Fruit fly (Drosophila melanogaster) whole organism, adult: Measurements from ENCODE around the gene CG5004.

Experiments used
- CG11617 ChIP-seq: fragments of 200-800 bp; sonication (Bioruptor generic); optimal IDR thresholded peaks from 2 replicates; lab custom pipeline; 2017; ENCODE audit warnings: mild to moderate bottlenecking, missing biosample characterization, missing genetic modification reagents, missing genetic modification characterization
- CG12768 ChIP-seq: fragments of 200-800 bp; sonication (Bioruptor generic); optimal IDR thresholded peaks from 2 replicates; lab custom pipeline; 2017; ENCODE audit warnings: missing biosample characterization, missing genetic modification characterization, mild to moderate bottlenecking, moderate library complexity, missing genetic modification reagents
- CG14711 ChIP-seq: fragments of 200-800 bp; sonication (Bioruptor generic); optimal IDR thresholded peaks from 2 replicates; lab custom pipeline; 2018; ENCODE audit warnings: missing biosample characterization, mild to moderate bottlenecking, missing genetic modification characterization, moderate library complexity
- CG1620 ChIP-seq: fragments of 200-800 bp; sonication (Bioruptor generic); optimal IDR thresholded peaks from 2 replicates; lab custom pipeline; 2016; ENCODE audit warnings: missing biosample characterization, missing genetic modification characterization
- CG33017 ChIP-seq: fragments of 200-800 bp; sonication (Bioruptor generic); optimal IDR thresholded peaks from 2 replicates; lab custom pipeline; 2018; ENCODE audit warnings: missing biosample characterization, mild to moderate bottlenecking, missing genetic modification characterization, moderate library complexity
- CG5204 ChIP-seq: fragments of 200-800 bp; sonication (Bioruptor generic); optimal IDR thresholded peaks from 2 replicates; lab custom pipeline; 2016; ENCODE audit warnings: missing biosample characterization, missing genetic modification characterization
- CG7045 ChIP-seq: fragments of 200-800 bp; sonication (Bioruptor generic); optimal IDR thresholded peaks from 2 replicates; lab custom pipeline; 2017; ENCODE audit warnings: missing biosample characterization, mild to moderate bottlenecking, missing genetic modification characterization
- CG7101 ChIP-seq: fragments of 200-800 bp; sonication (Bioruptor generic); optimal IDR thresholded peaks from 2 replicates; lab custom pipeline; 2018; ENCODE audit warnings: missing biosample characterization, mild to moderate bottlenecking, missing genetic modification characterization, moderate library complexity
- Clk ChIP-seq: fragments of 200-800 bp; sonication (Bioruptor generic); optimal IDR thresholded peaks from 2 replicates; lab custom pipeline; 2017; ENCODE audit warnings: missing biosample characterization, missing genetic modification characterization
- Crg-1 ChIP-seq: fragments of 200-800 bp; sonication (Bioruptor generic); optimal IDR thresholded peaks from 2 replicates; lab custom pipeline; 2016; ENCODE audit warnings: missing biosample characterization, missing genetic modification characterization
- Hr96 ChIP-seq: fragments of 200-800 bp; sonication (Bioruptor generic); optimal IDR thresholded peaks from 2 replicates; lab custom pipeline; 2016; ENCODE audit warnings: missing biosample characterization, missing genetic modification characterization
- Mnt ChIP-seq: fragments of 200-800 bp; sonication (Bioruptor generic); optimal IDR thresholded peaks from 2 replicates; lab custom pipeline; 2016; ENCODE audit warnings: missing biosample characterization, mild to moderate bottlenecking, missing genetic modification characterization
- bab1 ChIP-seq: fragments of 200-800 bp; sonication (Bioruptor generic); optimal IDR thresholded peaks from 3 replicates; lab custom pipeline; 2019; ENCODE audit warnings: missing biosample characterization, mild to moderate bottlenecking, missing genetic modification characterization, moderate library complexity
- cic ChIP-seq: fragments of 200-800 bp; sonication (Bioruptor generic); optimal IDR thresholded peaks from 2 replicates; lab custom pipeline; 2017; ENCODE audit warnings: missing biosample characterization, mild to moderate bottlenecking, missing genetic modification characterization, moderate library complexity
- cnc ChIP-seq, 2 experiments: fragments of >200 bp; optimal IDR thresholded peaks; 2 replicates each; lab custom pipeline; 2017
- kay ChIP-seq: fragments of 200-800 bp; sonication (Bioruptor generic); peaks from one replicate; lab custom pipeline; 2016; ENCODE audit warnings: missing biosample characterization, missing genetic modification characterization, borderline replicate concordance
- ovo ChIP-seq: fragments of 200-800 bp; sonication (Bioruptor generic); optimal IDR thresholded peaks from 2 replicates; lab custom pipeline; 2016; ENCODE audit warnings: missing biosample characterization, missing genetic modification characterization
- pad ChIP-seq: fragments of 200-800 bp; sonication (Bioruptor generic); optimal IDR thresholded peaks from 3 replicates; lab custom pipeline; 2017; ENCODE audit warnings: missing biosample characterization, missing genetic modification characterization, mild to moderate bottlenecking, moderate library complexity, missing genetic modification reagents
- tj ChIP-seq: fragments of 200-800 bp; sonication (Bioruptor generic); optimal IDR thresholded peaks from 3 replicates; lab custom pipeline; 2017; ENCODE audit warnings: missing biosample characterization, mild to moderate bottlenecking, missing genetic modification characterization, moderate library complexity
- toe ChIP-seq: fragments of 200-800 bp; sonication (Bioruptor generic); optimal IDR thresholded peaks from 2 replicates; lab custom pipeline; 2016; ENCODE audit warnings: missing biosample characterization, missing genetic modification characterization

Gene CG5004

DNA sequence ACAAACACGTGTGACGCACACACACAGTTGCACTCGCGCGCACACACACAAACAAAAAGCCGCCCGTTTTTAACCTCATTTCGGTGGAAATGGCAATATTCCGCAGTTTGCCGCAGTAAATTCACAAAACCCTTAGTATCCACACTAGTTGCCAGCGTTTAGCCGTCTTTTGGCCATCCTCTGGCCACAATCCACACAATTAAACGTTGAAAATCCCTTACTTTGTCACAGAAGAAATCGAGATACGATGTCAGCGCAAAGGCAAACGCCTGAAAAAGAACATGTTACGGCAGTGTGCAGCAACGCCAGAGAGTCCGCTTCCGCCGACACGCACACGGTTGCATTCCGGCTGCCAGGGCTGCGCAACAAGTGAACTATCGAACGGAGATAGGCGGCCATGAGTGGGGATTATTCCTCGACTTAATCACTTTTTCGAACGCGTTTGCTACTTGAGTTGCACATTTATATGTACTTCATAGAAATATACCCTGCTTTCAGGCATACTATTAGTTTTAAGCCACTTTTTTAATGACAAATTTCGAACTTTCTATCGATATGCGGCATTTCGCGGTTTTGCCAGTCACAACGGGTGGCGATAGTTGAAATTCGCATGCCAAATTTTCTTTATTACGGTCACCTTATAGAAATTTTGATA is 40.7 kb downstream of the CG5004 start, which contains the start of gene RpS5a:
RpS5a (minus strand) TSS at position 282 of the 655 bp plus-strand sequence.
- no peak for TF ChIP-seq kay (GFP tag; lab: Kevin White, UChicago)
- TF ChIP-seq cnc (optimal IDR thresholded peaks at IDR 0.05; lab: Kevin White, UChicago): no peak
- TF ChIP-seq CG5204 (GFP tag; lab: Kevin White, UChicago): peak; percentile 73
- peak; percentile 6 for TF ChIP-seq CG33017 (tag; lab: Kevin White, UChicago)
- peak; percentile 86 for TF ChIP-seq pad
- peak; percentile 96 for TF ChIP-seq Crg-1 (GFP tag; lab: Kevin White, UChicago)
- TF ChIP-seq CG7101 (tag; lab: Kevin White, UChicago): peak; percentile 85
- TF ChIP-seq cic (GFP tag; lab: Kevin White, UChicago): no peak
- TF ChIP-seq CG12768 (GFP tag; lab: Kevin White, UChicago): peak; percentile 79
- peak; percentile 74 for TF ChIP-seq CG7045
- TF ChIP-seq CG1620 (GFP tag; lab: Kevin White, UChicago): peak; percentile 97
- peak; percentile 58 for TF ChIP-seq CG14711 (tag; lab: Kevin White, UChicago)
- peak; percentile 58 for TF ChIP-seq Clk (GFP tag; lab: Kevin White, UChicago)
- TF ChIP-seq ovo: peak; percentile 95
- TF ChIP-seq Hr96 (GFP tag; lab: Kevin White, UChicago): peak; percentile 95
- peak; percentile 77 for TF ChIP-seq toe
- peak; percentile 86 for TF ChIP-seq bab1 (GFP tag; lab: Kevin White, UChicago)
- peak; percentile 82 for TF ChIP-seq tj (GFP tag; lab: Kevin White, UChicago)
- TF ChIP-seq CG11617 (GFP tag; lab: Kevin White, UChicago): peak; percentile 93
- peak; percentile 99 for TF ChIP-seq Mnt (GFP tag; lab: Kevin White, UChicago)

DNA sequence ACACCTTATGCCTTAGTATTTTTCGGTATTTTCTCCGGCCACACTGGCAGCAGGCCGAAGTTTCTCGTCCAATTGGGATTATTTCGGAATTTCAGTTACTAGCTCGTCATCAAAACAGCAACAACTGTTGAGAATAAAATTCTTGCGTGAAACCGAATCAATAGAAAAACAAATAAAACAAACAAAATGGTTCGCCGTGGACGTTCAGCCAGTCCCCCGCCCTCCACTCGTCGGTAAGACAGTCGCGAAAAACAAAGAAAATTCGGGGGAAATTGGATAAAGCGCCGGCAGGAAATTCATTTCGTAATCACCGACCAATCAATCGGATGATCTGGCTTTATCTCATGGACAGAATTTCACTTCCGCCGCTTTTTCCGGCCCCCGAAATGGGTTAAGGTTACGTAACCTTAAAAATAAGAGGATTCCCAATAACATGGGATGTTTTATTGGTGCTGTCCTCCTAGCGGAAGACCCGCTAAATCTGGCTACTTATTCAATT is 41.6 kb downstream of the CG5004 start, which contains the start of gene Chchd2:
Chchd2 (plus strand) TSS at position 51 of the 499 bp plus-strand sequence.
- TF ChIP-seq cnc (optimal IDR thresholded peaks at IDR 0.05; lab: Kevin White, UChicago) (no peak), pad (no peak), cic (GFP tag; lab: Kevin White, UChicago) (peak; percentile 19), CG5204 (GFP tag; lab: Kevin White, UChicago) (no peak), CG1620 (GFP tag; lab: Kevin White, UChicago) (peak; percentile 33), Mnt (GFP tag; lab: Kevin White, UChicago) (peak; percentile 56), CG14711 (tag; lab: Kevin White, UChicago) (no peak), ovo (no peak), CG7045 (no peak), CG33017 (tag; lab: Kevin White, UChicago) (no peak), CG7101 (tag; lab: Kevin White, UChicago) (no peak), CG11617 (GFP tag; lab: Kevin White, UChicago) (peak; percentile 25), CG12768 (GFP tag; lab: Kevin White, UChicago) (no peak), tj (GFP tag; lab: Kevin White, UChicago) (peak; percentile 42), Hr96 (GFP tag; lab: Kevin White, UChicago) (peak; percentile 44), kay (GFP tag; lab: Kevin White, UChicago) (peak; percentile 19), bab1 (GFP tag; lab: Kevin White, UChicago) (peak; percentile 86), Clk (GFP tag; lab: Kevin White, UChicago) (no peak), Crg-1 (GFP tag; lab: Kevin White, UChicago) (peak; percentile 22)

DNA sequence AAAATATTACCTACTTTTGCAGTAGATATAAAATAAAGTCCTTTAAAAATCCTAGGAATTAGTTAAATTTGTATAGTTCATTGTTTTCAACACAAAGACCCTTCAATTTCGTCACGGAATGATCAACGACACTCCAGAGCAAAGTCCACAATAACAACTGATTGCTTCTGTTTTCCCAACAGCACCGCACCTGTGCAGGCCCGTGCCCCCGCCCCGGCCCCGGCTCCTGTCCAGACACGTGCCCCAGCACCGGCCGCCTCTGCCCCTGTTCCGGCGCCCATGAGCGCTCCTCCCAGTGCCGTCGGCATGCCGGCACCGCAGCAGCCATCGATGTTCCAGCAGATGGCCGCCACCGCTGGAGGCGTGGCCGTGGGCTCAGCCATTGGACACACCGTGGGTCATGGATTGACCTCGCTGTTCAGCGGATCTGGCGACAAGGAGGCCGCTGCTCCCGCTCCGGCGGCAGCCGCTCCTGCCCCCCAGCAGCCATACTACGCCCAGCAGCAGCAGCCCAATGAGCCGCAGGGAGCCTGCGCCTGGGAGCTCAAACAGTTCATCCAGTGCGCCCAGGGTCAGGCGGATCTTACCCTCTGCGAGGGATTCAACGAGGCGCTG is 42.4 kb downstream of the CG5004 start:
- TF ChIP-seq Clk (GFP tag; lab: Kevin White, UChicago) (no peak), CG12768 (GFP tag; lab: Kevin White, UChicago) (peak; percentile 54)

DNA sequence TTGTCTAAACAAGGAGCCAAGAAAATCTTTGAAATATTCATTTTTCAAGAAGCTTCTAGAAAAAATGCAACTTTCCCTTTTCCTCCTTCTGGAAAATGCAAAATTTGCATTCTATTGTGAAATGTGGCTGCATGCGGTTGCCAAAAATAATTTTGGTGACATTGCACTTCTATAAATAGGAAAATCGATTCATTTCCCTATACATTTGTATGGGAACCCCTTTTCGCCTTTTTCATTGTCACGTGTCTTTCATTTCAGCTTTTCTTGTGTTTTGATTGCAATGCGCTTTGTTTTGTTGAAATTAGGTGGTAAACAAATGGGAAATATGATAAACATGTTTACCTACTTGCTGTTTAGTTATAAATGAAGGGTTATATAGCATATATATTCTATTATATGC is 43.3 kb downstream of the CG5004 start:
- TF ChIP-seq Mnt (GFP tag; lab: Kevin White, UChicago) (peak; percentile 32), Hr96 (GFP tag; lab: Kevin White, UChicago) (no peak), tj (GFP tag; lab: Kevin White, UChicago) (peak; percentile 75)

DNA sequence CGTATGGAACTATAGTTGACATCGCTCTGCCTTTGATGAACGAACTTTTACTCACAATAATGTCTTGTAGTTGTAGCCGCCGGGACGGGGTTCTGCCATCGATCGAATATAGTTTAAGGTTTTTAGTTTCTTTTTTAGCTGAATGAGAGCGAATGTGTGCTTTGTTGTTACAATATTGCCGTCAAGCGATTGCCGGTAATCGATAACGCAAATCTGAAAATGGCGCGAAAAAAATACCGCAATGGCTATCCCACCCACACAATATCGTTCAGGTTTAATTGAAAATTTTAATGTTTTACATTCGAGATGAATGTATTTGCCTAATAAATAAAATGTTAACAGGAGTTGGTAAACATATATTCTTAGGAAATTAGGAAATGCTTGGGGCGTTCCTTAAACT is 51.7 kb downstream of the CG5004 start, which contains the start of gene xmas:
xmas (minus strand) TSS at position 191 of the 400 bp plus-strand sequence.
- no peak for TF ChIP-seq CG12768 (GFP tag; lab: Kevin White, UChicago)
- TF ChIP-seq kay (GFP tag; lab: Kevin White, UChicago): no peak
- no peak for TF ChIP-seq cic (GFP tag; lab: Kevin White, UChicago)
- no peak for TF ChIP-seq CG14711 (tag; lab: Kevin White, UChicago)
- TF ChIP-seq CG11617 (GFP tag; lab: Kevin White, UChicago): no peak
- TF ChIP-seq CG1620 (GFP tag; lab: Kevin White, UChicago): no peak
- TF ChIP-seq Mnt (GFP tag; lab: Kevin White, UChicago): no peak
- TF ChIP-seq tj (GFP tag; lab: Kevin White, UChicago): no peak
- TF ChIP-seq ovo: no peak
- no peak for TF ChIP-seq CG7101 (tag; lab: Kevin White, UChicago)
- TF ChIP-seq CG7045: no peak
- TF ChIP-seq Crg-1 (GFP tag; lab: Kevin White, UChicago): no peak
- TF ChIP-seq CG33017 (tag; lab: Kevin White, UChicago): no peak
- TF ChIP-seq CG5204 (GFP tag; lab: Kevin White, UChicago): no peak
- TF ChIP-seq Clk (GFP tag; lab: Kevin White, UChicago): no peak
- no peak for TF ChIP-seq bab1 (GFP tag; lab: Kevin White, UChicago)
- no peak for TF ChIP-seq cnc (optimal IDR thresholded peaks at IDR 0.05; lab: Kevin White, UChicago)
- TF ChIP-seq toe: no peak
- TF ChIP-seq pad: no peak
- no peak for TF ChIP-seq Hr96 (GFP tag; lab: Kevin White, UChicago)
